Worm (Caenorhabditis elegans) whole organism, L1 larva: ENCODE data around the gene cal-2.

Experiments
- dpl-1 ChIP-seq, 3 experiments: fragments of 150-350 bp in 2 of 3; sonication (generic microtip) in 1 of 3; optimal IDR thresholded peaks; 2 replicates each; lab custom pipeline; 2014 to 2017; ENCODE audit warnings: missing biosample characterization in 3 of 3, missing genetic modification characterization in 3 of 3, missing genetic modification reagents in 3 of 3
- elt-3 ChIP-seq, 6 experiments: fragments of 150-350 bp in 1 of 6; sonication (generic microtip); optimal IDR thresholded peaks; 2 replicates each; lab custom pipeline; 2017 to 2018; ENCODE audit warnings: missing biosample characterization in 6 of 6, missing genetic modification characterization in 6 of 6, inconsistent platforms in 1 of 6
- fkh-10 ChIP-seq: sonication (generic microtip); optimal IDR thresholded peaks from 2 replicates; lab custom pipeline; 2017; ENCODE audit warnings: missing biosample characterization, missing genetic modification reagents, missing genetic modification characterization
- irx-1 ChIP-seq: sonication (generic microtip); optimal IDR thresholded peaks from 2 replicates; lab custom pipeline; 2016; ENCODE audit warnings: missing genetic modification characterization, missing compliant biosample characterization
- mdl-1 ChIP-seq, 2 experiments: fragments of 150-350 bp; optimal IDR thresholded peaks; 2 replicates each; lab custom pipeline; 2014 to 2017; ENCODE audit warnings: missing biosample characterization in 2 of 2, missing genetic modification characterization in 2 of 2, inconsistent platforms in 1 of 2
- nhr-11 ChIP-seq: fragments of 150-350 bp; optimal IDR thresholded peaks from 2 replicates; lab custom pipeline; 2014; ENCODE audit warnings: missing biosample characterization, missing genetic modification characterization
- nhr-237 ChIP-seq: fragments of 150-350 bp; optimal IDR thresholded peaks from 2 replicates; lab custom pipeline; 2014; ENCODE audit warnings: missing biosample characterization, missing genetic modification characterization
- unc-62 ChIP-seq: fragments of 150-350 bp; optimal IDR thresholded peaks from 2 replicates; lab custom pipeline; 2014; ENCODE audit warnings: missing biosample characterization, missing genetic modification reagents, missing genetic modification characterization
- ztf-11 ChIP-seq, 2 experiments: sonication (generic microtip); optimal IDR thresholded peaks; 2 replicates each; lab custom pipeline; 2016 to 2017; ENCODE audit warnings: missing genetic modification characterization in 2 of 2, missing biosample characterization in 1 of 2, missing compliant biosample characterization in 1 of 2

- TF ChIP-seq fkh-10 (GFP tag; lab: Kevin White, UChicago) (no peak), nhr-11 (tag; lab: Kevin White, UChicago) (no peak), mdl-1 (tag; optimal IDR thresholded peaks at IDR 0.05; lab: Kevin White, UChicago) (no peak), nhr-237 (tag; lab: Kevin White, UChicago) (no peak), unc-62 (GFP tag; lab: Kevin White, UChicago) (no peak), ztf-11 (tag; optimal IDR thresholded peaks at IDR 0.05; lab: Kevin White, UChicago) (no peak), dpl-1 (GFP tag; optimal IDR thresholded peaks at IDR 0.05; lab: Kevin White, UChicago) (no peak), elt-3 (tag; optimal IDR thresholded peaks at IDR 0.05; lab: Kevin White, UChicago) (no peak), irx-1 (tag; lab: Kevin White, UChicago) (no peak)
These were observed 50.2 kb downstream of the cal-2 start for ce11 chrII:9010708-9011107.
